Worm (Caenorhabditis elegans) whole organism, young adult: ENCODE results near the gene C01B9.4.
A peak's percentile ranks its signal among the peaks of the same experiment; 100 is the strongest.

Source experiments
- B0035.1 ChIP-seq: sonication (generic microtip); optimal IDR thresholded peaks from 2 replicates; lab custom pipeline; 2016; ENCODE audit warnings: missing genetic modification characterization, mild to moderate bottlenecking, missing compliant biosample characterization, missing genotype, missing genetic modification reagents
- C06A6.2 ChIP-seq: fragments of 200-800 bp; sonication (Bioruptor generic); conservative IDR thresholded peaks from 2 replicates; pipeline ENCODE4 v1.3.6; 2022; ENCODE audit warnings: missing genetic modification characterization, missing compliant biosample characterization
- C17E4.6 ChIP-seq: fragments of 200-800 bp; sonication (Bioruptor generic); IDR thresholded peaks from 2 replicates; pipeline ENCODE4 v1.3.6; 2022; ENCODE audit warnings: missing genetic modification reagents, missing genetic modification characterization, missing compliant biosample characterization
- F39B2.1 ChIP-seq: fragments of 200-800 bp; sonication (Bioruptor generic); IDR thresholded peaks from 2 replicates; pipeline ENCODE4 v1.3.6; 2022; ENCODE audit warnings: missing genetic modification reagents, missing genetic modification characterization, missing compliant biosample characterization
- F52B5.7 ChIP-seq: sonication (generic microtip); optimal IDR thresholded peaks from 2 replicates; lab custom pipeline; 2016; ENCODE audit warnings: mild to moderate bottlenecking, missing genetic modification characterization, missing compliant biosample characterization
- F55B11.4 ChIP-seq: sonication (generic microtip); optimal IDR thresholded peaks from 2 replicates; lab custom pipeline; 2016; ENCODE audit warnings: missing compliant biosample characterization, missing genetic modification characterization, borderline replicate concordance; ENCODE audit not compliant: insufficient read depth
- T26A5.8 ChIP-seq: sonication (generic microtip); optimal IDR thresholded peaks from 2 replicates; lab custom pipeline; 2016; ENCODE audit warnings: missing genetic modification characterization, missing compliant biosample characterization
- Y67H2A.10 ChIP-seq: fragments of 200-800 bp; sonication (Bioruptor generic); conservative IDR thresholded peaks from 2 replicates; pipeline ENCODE4 v1.3.6; 2022; ENCODE audit warnings: missing genetic modification reagents, missing genetic modification characterization, missing compliant biosample characterization
- Y79H2A.3 ChIP-seq: fragments of 200-800 bp; sonication (Bioruptor generic); conservative IDR thresholded peaks from 2 replicates; pipeline ENCODE4 v1.3.6; 2022; ENCODE audit warnings: missing genetic modification reagents, missing genetic modification characterization, missing compliant biosample characterization
- Y95B8A.8 ChIP-seq: fragments of 200-800 bp; sonication (Bioruptor generic); IDR thresholded peaks from 2 replicates; pipeline ENCODE4 v1.3.6; 2022; ENCODE audit warnings: missing genetic modification reagents, missing genetic modification characterization, missing compliant biosample characterization
- ZK185.1 ChIP-seq: sonication (generic microtip); optimal IDR thresholded peaks from 2 replicates; lab custom pipeline; 2016; ENCODE audit warnings: mild to moderate bottlenecking, missing genetic modification characterization, missing compliant biosample characterization; ENCODE audit not compliant: poor library complexity, severe bottlenecking
- aptf-3 ChIP-seq: fragments of 200-800 bp; sonication (Bioruptor generic); IDR thresholded peaks from 2 replicates; pipeline ENCODE4 v1.3.6; 2022; ENCODE audit warnings: missing genetic modification characterization, missing compliant biosample characterization
- attf-5 ChIP-seq: fragments of 200-800 bp; sonication (Bioruptor generic); optimal IDR thresholded peaks from 2 replicates; lab custom pipeline; 2018; ENCODE audit warnings: mild to moderate bottlenecking, missing genetic modification characterization, missing compliant biosample characterization
- cebp-1 ChIP-seq, 2 experiments: fragments of 200-800 bp in 1 of 2; sonication (Bioruptor generic) in 1 of 2; sonication (generic microtip) in 1 of 2; IDR thresholded peaks in 1 of 2; optimal IDR thresholded peaks in 1 of 2; 2 replicates each; pipeline versions ENCODE4 v1.3.6 to Lab custom; 2017 to 2022; ENCODE audit warnings: missing compliant biosample characterization in 2 of 2, missing genetic modification characterization in 2 of 2, mild to moderate bottlenecking in 1 of 2, missing genetic modification reagents in 1 of 2, moderate library complexity in 1 of 2
- ceh-58 ChIP-seq: fragments of 200-800 bp; sonication (Bioruptor generic); IDR thresholded peaks from 2 replicates; pipeline ENCODE4 v1.3.6; 2022; ENCODE audit warnings: missing genetic modification characterization, missing compliant biosample characterization
- ceh-91 ChIP-seq: fragments of 200-800 bp; sonication (Bioruptor generic); IDR thresholded peaks from 2 replicates; pipeline ENCODE4 v1.3.6; 2022; ENCODE audit warnings: missing genetic modification reagents, missing genetic modification characterization, missing compliant biosample characterization
- dox-1 ChIP-seq: fragments of 200-800 bp; sonication (Bioruptor generic); IDR thresholded peaks from 2 replicates; pipeline ENCODE4 v1.3.6; 2022; ENCODE audit warnings: missing genetic modification reagents, missing genetic modification characterization, missing compliant biosample characterization
- dpl-1 ChIP-seq: fragments of 150-350 bp; optimal IDR thresholded peaks from 2 replicates; lab custom pipeline; 2014; ENCODE audit warnings: missing biosample characterization, missing genetic modification reagents, missing genetic modification characterization
- ekl-4 ChIP-seq: fragments of 200-800 bp; sonication (Bioruptor generic); IDR thresholded peaks from 2 replicates; pipeline ENCODE4 v1.3.6; 2022; ENCODE audit warnings: missing genetic modification reagents, missing genetic modification characterization, missing compliant biosample characterization
- ets-4 ChIP-seq: fragments of 200-800 bp; sonication (Bioruptor generic); optimal IDR thresholded peaks from 2 replicates; lab custom pipeline; 2018; ENCODE audit warnings: mild to moderate bottlenecking, missing genetic modification characterization, missing compliant biosample characterization
- hmg-1.2 ChIP-seq: fragments of 200-800 bp; sonication (Bioruptor generic); IDR thresholded peaks from 2 replicates; pipeline ENCODE4 v1.3.6; 2022; ENCODE audit warnings: missing genetic modification reagents, missing genetic modification characterization, missing compliant biosample characterization
- hrde-1 ChIP-seq: sonication (generic microtip); optimal IDR thresholded peaks from 2 replicates; lab custom pipeline; 2016; ENCODE audit warnings: missing genetic modification characterization, mild to moderate bottlenecking, missing compliant biosample characterization, moderate library complexity, missing genotype, missing genetic modification reagents, borderline replicate concordance
- lag-1 ChIP-seq: fragments of 200-800 bp; sonication (Bioruptor generic); IDR thresholded peaks from 2 replicates; pipeline ENCODE4 v1.3.6; 2022; ENCODE audit warnings: missing genetic modification reagents, missing genetic modification characterization, missing compliant biosample characterization
- let-526 ChIP-seq: fragments of 200-800 bp; sonication (Bioruptor generic); IDR thresholded peaks from 2 replicates; pipeline ENCODE4 v1.3.6; 2022; ENCODE audit warnings: missing genetic modification reagents, missing genetic modification characterization, missing compliant biosample characterization
- let-607 ChIP-seq, 2 experiments: fragments of 200-800 bp in 1 of 2; sonication (Bioruptor generic) in 1 of 2; sonication (generic microtip) in 1 of 2; optimal IDR thresholded peaks; 2 replicates each; lab custom pipeline; 2016 to 2018; ENCODE audit warnings: mild to moderate bottlenecking in 2 of 2, missing compliant biosample characterization in 2 of 2, missing genetic modification characterization in 2 of 2, moderate library complexity in 2 of 2, missing genotype in 1 of 2
- lin-40 ChIP-seq: sonication (generic microtip); optimal IDR thresholded peaks from 2 replicates; lab custom pipeline; 2016; ENCODE audit warnings: missing genetic modification characterization, mild to moderate bottlenecking, missing compliant biosample characterization, missing genotype, missing genetic modification reagents
- lsy-27 ChIP-seq: sonication (generic microtip); optimal IDR thresholded peaks from 2 replicates; lab custom pipeline; 2017; ENCODE audit warnings: missing genetic modification characterization, mild to moderate bottlenecking, missing compliant biosample characterization, antibody characterized with exemption, missing genotype, borderline replicate concordance; ENCODE audit not compliant: insufficient read depth
- madf-10 ChIP-seq: sonication (generic microtip); optimal IDR thresholded peaks from 2 replicates; lab custom pipeline; 2016; ENCODE audit warnings: mild to moderate bottlenecking, missing genetic modification characterization, missing compliant biosample characterization
- madf-3 ChIP-seq: fragments of 200-800 bp; sonication (Bioruptor generic); IDR thresholded peaks from 2 replicates; pipeline ENCODE4 v1.3.6; 2022; ENCODE audit warnings: missing genetic modification reagents, missing genetic modification characterization, missing compliant biosample characterization
- mcd-1 ChIP-seq: fragments of 200-800 bp; sonication (Bioruptor generic); IDR thresholded peaks from 2 replicates; pipeline ENCODE4 v1.3.6; 2022; ENCODE audit warnings: missing genetic modification reagents, missing genetic modification characterization, missing compliant biosample characterization
- mel-28 ChIP-seq: sonication (generic microtip); optimal IDR thresholded peaks from 2 replicates; lab custom pipeline; 2016; ENCODE audit warnings: borderline replicate concordance, mild to moderate bottlenecking, missing genetic modification characterization, missing compliant biosample characterization
- mes-4 ChIP-seq: sonication (generic microtip); optimal IDR thresholded peaks from 2 replicates; lab custom pipeline; 2016; ENCODE audit warnings: missing genotype, missing genetic modification characterization, missing compliant biosample characterization
- mxl-1 ChIP-seq: sonication (generic microtip); optimal IDR thresholded peaks from 2 replicates; lab custom pipeline; 2016; ENCODE audit warnings: missing genetic modification characterization, missing compliant biosample characterization
- nfyb-1 ChIP-seq: fragments of 200-800 bp; sonication (Bioruptor generic); IDR thresholded peaks from 2 replicates; pipeline ENCODE4 v1.3.6; 2022; ENCODE audit warnings: missing genetic modification reagents, missing genetic modification characterization, missing compliant biosample characterization
- nhr-27 ChIP-seq: fragments of 200-800 bp; sonication (Bioruptor generic); optimal IDR thresholded peaks from 2 replicates; lab custom pipeline; 2018; ENCODE audit warnings: mild to moderate bottlenecking, missing genetic modification characterization, moderate library complexity, missing compliant biosample characterization
- pbrm-1 ChIP-seq: fragments of 200-800 bp; sonication (Bioruptor generic); IDR thresholded peaks from 2 replicates; pipeline ENCODE4 v1.3.6; 2022; ENCODE audit warnings: missing genetic modification reagents, missing genetic modification characterization, missing compliant biosample characterization
- rec-8 ChIP-seq, 2 experiments: sonication (generic microtip); optimal IDR thresholded peaks; 2 replicates each; lab custom pipeline; 2016; ENCODE audit warnings: mild to moderate bottlenecking in 2 of 2, missing genetic modification characterization in 2 of 2, missing genetic modification reagents in 2 of 2, missing genotype in 2 of 2, missing biosample characterization in 1 of 2, missing compliant biosample characterization in 1 of 2, moderate library complexity in 1 of 2
- repo-1 ChIP-seq: sonication (generic microtip); optimal IDR thresholded peaks from 2 replicates; lab custom pipeline; 2017; ENCODE audit warnings: mild to moderate bottlenecking, missing genetic modification characterization, missing compliant biosample characterization
- snpc-1.1 ChIP-seq: sonication (generic microtip); optimal IDR thresholded peaks from 2 replicates; lab custom pipeline; 2017; ENCODE audit warnings: missing genetic modification characterization, mild to moderate bottlenecking, missing compliant biosample characterization, antibody characterized with exemption, moderate library complexity, missing genotype, missing genetic modification reagents; ENCODE audit not compliant: insufficient read depth
- snpc-3.4 ChIP-seq: sonication (generic microtip); optimal IDR thresholded peaks from 2 replicates; lab custom pipeline; 2017; ENCODE audit warnings: missing genetic modification characterization, mild to moderate bottlenecking, missing compliant biosample characterization, antibody characterized with exemption, moderate library complexity, missing genotype, missing genetic modification reagents
- snpc-4 ChIP-seq, 5 experiments: fragments of 150-350 bp in 1 of 5; sonication (generic microtip) in 4 of 5; optimal IDR thresholded peaks; 2 replicates each; lab custom pipeline; 2014 to 2018; ENCODE audit warnings: missing genetic modification characterization in 5 of 5, missing biosample characterization in 3 of 5, antibody characterized with exemption in 2 of 5, mild to moderate bottlenecking in 2 of 5, missing compliant biosample characterization in 2 of 5, missing genotype in 2 of 5, moderate library complexity in 2 of 5, missing genetic modification reagents in 1 of 5
- sptf-2 ChIP-seq: fragments of 200-800 bp; sonication (Bioruptor generic); optimal IDR thresholded peaks from 2 replicates; lab custom pipeline; 2018; ENCODE audit warnings: mild to moderate bottlenecking, missing genetic modification characterization, missing compliant biosample characterization
- unc-62 ChIP-seq: fragments of 150-350 bp; optimal IDR thresholded peaks from 2 replicates; lab custom pipeline; 2014; ENCODE audit warnings: missing biosample characterization, missing genetic modification reagents, missing genetic modification characterization
- xnd-1 ChIP-seq: sonication (generic microtip); optimal IDR thresholded peaks from 2 replicates; lab custom pipeline; 2016; ENCODE audit warnings: missing genotype, missing genetic modification reagents, missing genetic modification characterization, missing compliant biosample characterization
- zfh-2 ChIP-seq: fragments of 200-800 bp; sonication (Bioruptor generic); conservative IDR thresholded peaks from 2 replicates; pipeline ENCODE4 v1.3.6; 2022; ENCODE audit warnings: missing genetic modification reagents, missing genetic modification characterization, missing compliant biosample characterization
- ztf-25 ChIP-seq: fragments of 200-800 bp; sonication (Bioruptor generic); IDR thresholded peaks from 2 replicates; pipeline ENCODE4 v1.3.6; 2022; ENCODE audit warnings: missing genetic modification reagents, missing genetic modification characterization, missing compliant biosample characterization

The C01B9.4 gene

DNA sequence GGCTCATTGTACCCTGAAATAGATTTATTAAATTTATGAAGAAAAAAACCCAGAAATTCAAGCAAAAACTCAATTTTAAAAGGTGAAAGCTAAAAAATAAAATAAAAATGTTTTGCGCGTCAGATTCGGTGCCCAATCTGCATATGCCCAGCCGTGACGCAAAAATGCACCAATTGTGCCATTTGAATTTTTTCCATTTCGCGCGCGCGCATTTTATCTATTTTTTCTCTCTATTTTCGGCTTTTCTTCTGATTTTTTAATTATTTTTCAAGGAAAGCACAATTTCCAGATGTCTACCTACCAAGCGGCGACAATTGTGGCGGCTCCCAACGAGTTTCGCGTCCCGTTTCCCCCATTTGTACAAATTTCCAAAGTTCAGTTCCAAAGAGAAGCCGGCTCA lies 58.0 kb downstream of the C01B9.4 start, which contains the start of the genes Y54G9A.7 and bub-3 (continued):
- TF ChIP-seq sptf-2 (GFP tag; lab: Kevin White, UChicago) (no peak), hmg-1.2 (GFP tag; lab: Robert Waterston, UW) (0 out of 2 replicates have a peak, but pooled peaks have one; percentile 20), ets-4 (no peak), snpc-4 (GFP tag; optimal IDR thresholded peaks at IDR 0.05; lab: Kevin White, UChicago) (no peak), snpc-4 (tag; optimal IDR thresholded peaks at IDR 0.05; lab: Kevin White, UChicago) (peak in 1 of 4 experiments; percentile 46), ekl-4 (GFP tag; lab: Robert Waterston, UW) (peak; percentile 52; the same call in 1 of the 2 replicates), C06A6.2 (GFP tag; lab: Robert Waterston, UW) (no peak), lag-1 (GFP tag; lab: Robert Waterston, UW) (no peak), lin-40 (tag; lab: Kevin White, UChicago) (no peak), repo-1 (no peak), mcd-1 (GFP tag; lab: Robert Waterston, UW) (peak; percentile 61), Y67H2A.10 (GFP tag; lab: Robert Waterston, UW) (no peak), dpl-1 (GFP tag; lab: Kevin White, UChicago) (peak; percentile 78), hrde-1 (tag; lab: Kevin White, UChicago) (no peak), pbrm-1 (0 out of 2 replicates have a peak, but pooled peaks have one; percentile 8), ztf-25 (GFP tag; lab: Robert Waterston, UW) (no peak), nhr-27 (tag; lab: Kevin White, UChicago) (no peak), cebp-1 (GFP tag; IDR thresholded peaks at IDR 0.05; lab: Robert Waterston, UW) (no peak), cebp-1 (tag; optimal IDR thresholded peaks at IDR 0.05; lab: Kevin White, UChicago) (no peak), mxl-1 (tag; lab: Kevin White, UChicago) (no peak), Y95B8A.8 (no peak), snpc-3.4 (peak; percentile 48), B0035.1 (tag; lab: Kevin White, UChicago) (no peak), ceh-58 (GFP tag; lab: Robert Waterston, UW) (no peak), ceh-91 (GFP tag; lab: Robert Waterston, UW) (peak; percentile 88), ZK185.1 (tag; lab: Kevin White, UChicago) (no peak), lsy-27 (no peak), Y79H2A.3 (no peak), unc-62 (GFP tag; lab: Kevin White, UChicago) (no peak), dox-1 (GFP tag; lab: Robert Waterston, UW) (peak; percentile 47; the same call in 1 of the 2 replicates), let-526 (GFP tag; lab: Robert Waterston, UW) (no peak), attf-5 (GFP tag; lab: Kevin White, UChicago) (no peak), snpc-1.1 (tag; lab: Kevin White, UChicago) (peak; percentile 35), F52B5.7 (tag; lab: Kevin White, UChicago) (no peak), C17E4.6 (GFP tag; lab: Robert Waterston, UW) (no peak), mes-4 (no peak), F39B2.1 (no peak), madf-3 (GFP tag; lab: Robert Waterston, UW) (0 out of 2 replicates have a peak, but pooled peaks have one; percentile 70), nfyb-1 (no peak), xnd-1 (tag; lab: Kevin White, UChicago) (peak; percentile 85), F55B11.4 (tag; lab: Kevin White, UChicago) (no peak), mel-28 (tag; lab: Kevin White, UChicago) (no peak), let-607 (tag; optimal IDR thresholded peaks at IDR 0.05; lab: Kevin White, UChicago) (no peak), madf-10 (tag; lab: Kevin White, UChicago) (no peak), rec-8 (tag; optimal IDR thresholded peaks at IDR 0.05; lab: Kevin White, UChicago) (no peak), T26A5.8 (tag; lab: Kevin White, UChicago) (no peak), zfh-2 (no peak), aptf-3 (GFP tag; lab: Robert Waterston, UW) (no peak)
